Worm (Caenorhabditis elegans) whole organism, late embryonic: ENCODE results near the gene ZC21.6.

Source experiments
- K02D7.2 ChIP-seq: sonication (generic microtip); optimal IDR thresholded peaks from 2 replicates; lab custom pipeline; 2017; ENCODE audit warnings: mild to moderate bottlenecking, missing genetic modification characterization, missing compliant biosample characterization
- T23F11.4 ChIP-seq: fragments of 200-800 bp; sonication (Bioruptor generic); optimal IDR thresholded peaks from 2 replicates; lab custom pipeline; 2018; ENCODE audit warnings: mild to moderate bottlenecking, missing genetic modification characterization, missing compliant biosample characterization
- ahr-1 ChIP-seq: sonication (generic microtip); optimal IDR thresholded peaks from 2 replicates; lab custom pipeline; 2016; ENCODE audit warnings: missing genetic modification characterization, missing compliant biosample characterization
- ceh-18 ChIP-seq: sonication (generic microtip); optimal IDR thresholded peaks from 2 replicates; lab custom pipeline; 2016; ENCODE audit warnings: missing genetic modification characterization, missing compliant biosample characterization
- ceh-19 ChIP-seq: fragments of 200-800 bp; sonication (Bioruptor generic); optimal IDR thresholded peaks from 2 replicates; lab custom pipeline; 2018; ENCODE audit warnings: mild to moderate bottlenecking, missing genetic modification characterization, missing compliant biosample characterization
- ceh-24 ChIP-seq: sonication (generic microtip); optimal IDR thresholded peaks from 2 replicates; lab custom pipeline; 2016; ENCODE audit warnings: mild to moderate bottlenecking, missing genetic modification characterization, missing compliant biosample characterization
- ceh-30 ChIP-seq: fragments of 150-350 bp; optimal IDR thresholded peaks from 2 replicates; lab custom pipeline; 2014; ENCODE audit warnings: missing biosample characterization, missing genetic modification characterization
- ceh-31 ChIP-seq: sonication (generic microtip); optimal IDR thresholded peaks from 2 replicates; lab custom pipeline; 2016; ENCODE audit warnings: missing genetic modification characterization, missing compliant biosample characterization
- ceh-45 ChIP-seq: fragments of 200-800 bp; sonication (Bioruptor generic); IDR thresholded peaks from 2 replicates; pipeline ENCODE4 v1.3.6; 2022; ENCODE audit warnings: missing genetic modification reagents, missing genetic modification characterization, missing compliant biosample characterization
- ceh-48 ChIP-seq: sonication (generic microtip); optimal IDR thresholded peaks from 2 replicates; lab custom pipeline; 2016; ENCODE audit warnings: missing genetic modification characterization, inconsistent platforms, missing compliant biosample characterization
- ceh-6 ChIP-seq: fragments of 200-800 bp; sonication (Bioruptor generic); optimal IDR thresholded peaks from 2 replicates; lab custom pipeline; 2018; ENCODE audit warnings: mild to moderate bottlenecking, missing genetic modification characterization, missing compliant biosample characterization
- che-1 ChIP-seq: sonication (generic microtip); optimal IDR thresholded peaks from 2 replicates; lab custom pipeline; 2016; ENCODE audit warnings: mild to moderate bottlenecking, missing genetic modification characterization, missing compliant biosample characterization
- dmd-4 ChIP-seq: sonication (generic microtip); optimal IDR thresholded peaks from 2 replicates; lab custom pipeline; 2016; ENCODE audit warnings: borderline replicate concordance, missing genetic modification characterization, missing compliant biosample characterization
- dve-1 ChIP-seq: sonication (generic microtip); optimal IDR thresholded peaks from 2 replicates; lab custom pipeline; 2017; ENCODE audit warnings: antibody characterized with exemption, mild to moderate bottlenecking, missing genetic modification characterization, missing compliant biosample characterization
- elt-2 ChIP-seq: sonication (generic microtip); optimal IDR thresholded peaks from 2 replicates; lab custom pipeline; 2016; ENCODE audit warnings: missing genetic modification reagents, missing genetic modification characterization, missing compliant biosample characterization
- eyg-1 ChIP-seq: sonication (generic microtip); optimal IDR thresholded peaks from 2 replicates; lab custom pipeline; 2016; ENCODE audit warnings: missing genotype, missing genetic modification characterization, missing compliant biosample characterization
- fkh-6 ChIP-seq: sonication (generic microtip); optimal IDR thresholded peaks from 2 replicates; lab custom pipeline; 2016; ENCODE audit warnings: missing genetic modification characterization, missing compliant biosample characterization
- gmeb-2 ChIP-seq: sonication (generic microtip); optimal IDR thresholded peaks from 2 replicates; lab custom pipeline; 2016; ENCODE audit warnings: missing genetic modification characterization, inconsistent platforms, missing compliant biosample characterization
- hlh-30 ChIP-seq: sonication (generic microtip); optimal IDR thresholded peaks from 2 replicates; lab custom pipeline; 2017; ENCODE audit warnings: antibody characterized with exemption, missing genetic modification characterization, missing compliant biosample characterization; ENCODE audit not compliant: insufficient read depth
- hlh-6 ChIP-seq: sonication (generic microtip); optimal IDR thresholded peaks from 2 replicates; lab custom pipeline; 2016; ENCODE audit warnings: missing genotype, missing genetic modification characterization, missing compliant biosample characterization
- hlh-8 ChIP-seq: sonication (generic microtip); optimal IDR thresholded peaks from 2 replicates; lab custom pipeline; 2016; ENCODE audit warnings: missing genotype, missing genetic modification characterization, missing compliant biosample characterization
- lin-11 ChIP-seq: fragments of 200-800 bp; sonication (Bioruptor generic); optimal IDR thresholded peaks from 2 replicates; lab custom pipeline; 2018; ENCODE audit warnings: mild to moderate bottlenecking, missing genetic modification characterization, missing compliant biosample characterization
- madf-2 ChIP-seq: sonication (generic microtip); optimal IDR thresholded peaks from 2 replicates; lab custom pipeline; 2017; ENCODE audit warnings: missing genetic modification characterization, missing compliant biosample characterization
- nhr-232 ChIP-seq: sonication (generic microtip); optimal IDR thresholded peaks from 2 replicates; lab custom pipeline; 2016; ENCODE audit warnings: missing genetic modification characterization, missing compliant biosample characterization
- odd-2 ChIP-seq: sonication (generic microtip); optimal IDR thresholded peaks from 2 replicates; lab custom pipeline; 2017; ENCODE audit warnings: antibody characterized with exemption, mild to moderate bottlenecking, missing genetic modification characterization, missing compliant biosample characterization
- pag-3 ChIP-seq: sonication (generic microtip); optimal IDR thresholded peaks from 2 replicates; lab custom pipeline; 2016; ENCODE audit warnings: missing compliant biosample characterization, missing genetic modification characterization, borderline replicate concordance
- pat-9 ChIP-seq: fragments of 200-800 bp; sonication (Bioruptor generic); optimal IDR thresholded peaks from 2 replicates; lab custom pipeline; 2018; ENCODE audit warnings: mild to moderate bottlenecking, missing genetic modification characterization, moderate library complexity, missing compliant biosample characterization
- pax-1 ChIP-seq: fragments of 150-350 bp; optimal IDR thresholded peaks from 2 replicates; lab custom pipeline; 2014; ENCODE audit warnings: missing biosample characterization, missing genetic modification characterization
- pha-2 ChIP-seq: sonication (generic microtip); optimal IDR thresholded peaks from 2 replicates; lab custom pipeline; 2017; ENCODE audit warnings: mild to moderate bottlenecking, missing genetic modification characterization, missing compliant biosample characterization
- pqm-1 ChIP-seq: sonication (generic microtip); optimal IDR thresholded peaks from 2 replicates; lab custom pipeline; 2016; ENCODE audit warnings: missing genetic modification characterization, missing compliant biosample characterization
- pros-1 ChIP-seq: fragments of 150-350 bp; optimal IDR thresholded peaks from 2 replicates; lab custom pipeline; 2014; ENCODE audit warnings: missing biosample characterization, missing genetic modification reagents, missing genetic modification characterization
- rnt-1 ChIP-seq: sonication (generic microtip); optimal IDR thresholded peaks from 2 replicates; lab custom pipeline; 2016; ENCODE audit warnings: missing genetic modification characterization, missing compliant biosample characterization
- sdc-2 ChIP-seq: sonication (generic microtip); optimal IDR thresholded peaks from 2 replicates; lab custom pipeline; 2016; ENCODE audit warnings: missing genotype, missing genetic modification characterization, missing compliant biosample characterization
- sox-4 ChIP-seq: sonication (generic microtip); optimal IDR thresholded peaks from 2 replicates; lab custom pipeline; 2017; ENCODE audit warnings: mild to moderate bottlenecking, missing genetic modification characterization, inconsistent platforms, missing compliant biosample characterization
- syd-9 ChIP-seq: sonication (generic microtip); optimal IDR thresholded peaks from 2 replicates; lab custom pipeline; 2016; ENCODE audit warnings: mild to moderate bottlenecking, missing genetic modification characterization, moderate library complexity, missing compliant biosample characterization
- ttx-3 ChIP-seq: sonication (generic microtip); optimal IDR thresholded peaks from 2 replicates; lab custom pipeline; 2016; ENCODE audit warnings: missing genetic modification reagents, missing genetic modification characterization, missing compliant biosample characterization
- unc-42 ChIP-seq: sonication (generic microtip); optimal IDR thresholded peaks from 2 replicates; lab custom pipeline; 2016; ENCODE audit warnings: missing genotype, missing genetic modification characterization, missing compliant biosample characterization

The ZC21.6 gene

DNA sequence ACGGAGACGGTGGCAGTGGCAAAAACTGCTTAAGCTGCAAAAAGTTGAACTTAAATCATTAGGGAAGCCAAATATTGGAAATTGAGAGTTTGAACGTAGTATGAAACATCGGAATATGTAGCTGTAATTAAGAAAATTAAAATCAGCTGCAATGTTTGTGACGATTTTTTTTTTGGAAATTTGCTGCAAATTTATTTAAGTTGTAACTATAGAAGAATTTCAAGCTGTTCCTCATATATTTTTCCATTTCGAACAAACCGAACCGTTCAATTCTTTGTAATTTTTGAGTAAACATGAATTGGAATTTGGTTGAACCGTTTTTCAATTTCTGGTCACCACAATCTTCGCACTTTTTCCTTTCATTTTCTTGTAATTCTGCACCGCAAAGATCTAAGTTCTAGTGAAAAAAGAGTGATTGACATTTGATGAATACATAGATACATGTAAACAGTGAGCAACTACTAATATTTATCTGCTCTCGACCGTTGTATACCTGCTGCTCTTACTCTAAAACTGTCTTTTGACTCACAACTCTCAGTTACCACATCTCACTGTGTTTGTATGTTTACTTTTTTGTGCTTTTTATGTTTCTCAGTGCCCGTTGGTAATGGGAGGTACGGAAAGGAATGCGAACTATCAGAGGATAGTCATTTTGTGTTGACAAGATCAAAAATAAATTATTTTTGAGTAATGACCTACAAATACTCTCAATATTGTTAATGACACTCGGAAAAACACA lies 23.6 kb downstream of the ZC21.6 start:
- no peak for TF ChIP-seq dve-1 (tag; lab: Kevin White, UChicago)

DNA sequence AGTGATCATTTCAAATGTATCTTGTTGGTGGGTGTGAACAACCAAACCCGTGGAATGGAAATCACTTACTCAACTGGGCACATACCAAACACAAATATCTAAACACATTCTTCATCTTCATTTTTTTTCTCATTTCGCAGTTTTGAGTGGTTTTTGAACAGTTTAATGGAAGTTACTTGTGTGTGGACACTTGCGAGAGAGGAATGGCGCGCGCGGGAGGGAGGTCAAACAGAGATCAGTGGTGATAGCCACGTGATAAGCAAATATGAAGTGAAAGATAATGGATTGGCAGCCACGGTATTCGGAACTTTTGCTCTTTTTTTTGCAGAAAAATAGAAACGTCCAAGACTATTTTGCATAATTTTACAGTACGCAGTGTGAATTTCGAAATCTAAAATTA lies 24.8 kb downstream of the ZC21.6 start:
- TF ChIP-seq fkh-6 (no peak), ceh-48 (tag; lab: Kevin White, UChicago) (no peak), lin-11 (tag; lab: Kevin White, UChicago) (no peak), nhr-232 (tag; lab: Kevin White, UChicago) (no peak), dmd-4 (tag; lab: Kevin White, UChicago) (no peak), ceh-19 (GFP tag; lab: Kevin White, UChicago) (no peak), hlh-8 (tag; lab: Kevin White, UChicago) (no peak), ceh-6 (GFP tag; lab: Kevin White, UChicago) (no peak), ceh-31 (tag; lab: Kevin White, UChicago) (no peak), odd-2 (tag; lab: Kevin White, UChicago) (no peak), pag-3 (tag; lab: Kevin White, UChicago) (no peak), unc-42 (tag; lab: Kevin White, UChicago) (no peak), hlh-6 (tag; lab: Kevin White, UChicago) (no peak), T23F11.4 (no peak), ceh-30 (tag; lab: Kevin White, UChicago) (no peak), ceh-18 (tag; lab: Kevin White, UChicago) (no peak), madf-2 (tag; lab: Kevin White, UChicago) (no peak), ceh-24 (tag; lab: Kevin White, UChicago) (no peak), pqm-1 (tag; lab: Kevin White, UChicago) (no peak), pha-2 (tag; lab: Kevin White, UChicago) (no peak)

DNA sequence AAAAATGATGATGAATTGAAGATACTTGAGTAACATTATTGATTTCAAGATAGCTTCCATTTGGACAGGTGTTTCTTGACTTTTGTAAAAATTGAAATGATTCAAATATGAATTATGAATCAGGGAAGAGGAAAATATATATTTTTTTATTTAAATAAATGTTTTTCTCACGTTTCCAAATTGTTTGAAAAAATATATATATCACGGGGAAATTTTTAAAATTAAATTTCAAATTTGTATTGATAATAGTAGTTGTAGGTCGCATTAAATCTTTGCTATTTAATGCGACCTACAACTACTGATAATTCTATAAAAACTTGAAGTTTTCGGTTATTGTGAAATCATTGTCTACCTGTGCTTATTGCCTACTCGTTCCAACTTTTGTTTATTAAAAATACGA lies 25.5 kb downstream of the ZC21.6 start, which contains the start of gene ZC21.8:
Gene ZC21.8, minus strand, starts transcription at position 101 of the 400 bp plus-strand sequence.
- TF ChIP-seq dve-1 (tag; lab: Kevin White, UChicago) (no peak), ahr-1 (tag; lab: Kevin White, UChicago) (no peak), sdc-2 (tag; lab: Kevin White, UChicago) (no peak), eyg-1 (tag; lab: Kevin White, UChicago) (no peak)

DNA sequence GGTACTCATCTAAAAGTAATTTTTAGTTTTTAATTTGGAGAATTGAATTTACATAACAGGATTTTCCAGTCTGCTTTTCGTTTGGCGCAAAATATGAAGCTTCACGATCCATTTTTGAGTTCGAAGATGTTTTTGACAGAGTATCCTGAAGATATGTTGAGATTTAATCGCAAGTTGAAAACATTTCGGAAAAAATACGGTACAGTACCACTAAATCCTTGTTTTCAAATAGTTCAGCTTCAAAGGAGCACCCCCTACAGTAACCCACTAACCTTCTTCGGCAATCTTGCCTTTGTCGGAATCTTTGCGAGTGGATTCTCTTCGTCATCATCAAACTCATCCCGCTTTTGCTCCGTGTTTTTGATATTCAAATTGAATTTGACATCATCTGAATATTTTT lies 26.4 kb downstream of the ZC21.6 start:
- TF ChIP-seq dmd-4 (tag; lab: Kevin White, UChicago) (no peak), gmeb-2 (no peak), elt-2 (no peak), ceh-45 (GFP tag; lab: Robert Waterston, UW) (no peak), dve-1 (tag; lab: Kevin White, UChicago) (no peak)

DNA sequence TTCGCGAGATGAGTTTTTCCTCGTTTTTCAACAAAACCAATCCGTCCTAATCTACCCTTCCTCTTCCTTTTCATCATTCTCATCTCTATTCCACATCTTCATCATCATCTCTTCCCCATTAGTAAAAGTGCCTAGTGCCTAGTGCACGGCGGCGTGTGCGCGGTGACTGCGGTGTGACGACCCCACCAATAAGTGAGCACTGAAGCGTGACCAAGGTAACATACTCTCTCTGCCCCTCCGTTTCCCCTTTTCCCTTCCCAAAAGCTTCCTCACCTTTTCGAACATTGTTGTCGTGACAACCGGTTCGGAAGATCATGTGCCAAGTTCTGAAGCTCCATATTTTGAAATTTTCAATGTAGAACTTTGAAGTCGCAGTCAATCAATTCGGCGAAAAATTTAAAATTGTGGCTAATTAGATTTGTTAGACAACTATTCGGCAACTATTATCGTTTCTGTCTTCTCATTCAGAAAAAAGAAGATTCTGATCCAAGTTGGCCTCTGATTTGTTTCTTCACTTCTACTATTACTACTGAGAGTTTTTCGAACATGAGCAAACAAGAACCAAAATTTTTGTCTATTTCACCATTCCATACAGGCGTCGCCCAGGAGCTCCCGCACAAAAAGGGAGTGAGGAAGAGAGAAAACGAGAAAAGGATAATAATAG lies 33.0 kb downstream of the ZC21.6 start:
- TF ChIP-seq ceh-31 (tag; lab: Kevin White, UChicago): peak; percentile 53
- no peak for TF ChIP-seq pat-9 (tag; lab: Kevin White, UChicago)
- no peak for TF ChIP-seq K02D7.2
- no peak for TF ChIP-seq syd-9 (tag; lab: Kevin White, UChicago)
- no peak for TF ChIP-seq ttx-3 (tag; lab: Kevin White, UChicago)
- TF ChIP-seq che-1 (tag; lab: Kevin White, UChicago): no peak
- peak; percentile 32 for TF ChIP-seq pros-1 (tag; lab: Kevin White, UChicago)
- no peak for TF ChIP-seq eyg-1 (tag; lab: Kevin White, UChicago)
- TF ChIP-seq rnt-1 (tag; lab: Kevin White, UChicago): no peak
- no peak for TF ChIP-seq hlh-30
- TF ChIP-seq pax-1: peak; percentile 72
- no peak for TF ChIP-seq sox-4 (tag; lab: Kevin White, UChicago)
- TF ChIP-seq, all 69 proteins: peak for 3
